Worm (Caenorhabditis elegans): ENCODE measurements around the gene D1025.1.

ce11 chrX:14559519-14560296 is 39.1 kb downstream of the D1025.1 start:
- TF ChIP-seq nhr-12 (tag; optimal IDR thresholded peaks at IDR 0.05) (no peak), lin-13 (GFP tag; optimal IDR thresholded peaks at IDR 0.05) (no peak), nhr-10 (tag; optimal IDR thresholded peaks at IDR 0.05) (no peak), nhr-21 (tag; optimal IDR thresholded peaks at IDR 0.05) (no peak), lin-11 (tag; optimal IDR thresholded peaks at IDR 0.05) (no peak), nhr-23 (tag; optimal IDR thresholded peaks at IDR 0.05) (no peak), mdl-1 (tag; optimal IDR thresholded peaks at IDR 0.05) (no peak), aly-2 (tag; optimal IDR thresholded peaks at IDR 0.05) (no peak), sem-4 (tag; optimal IDR thresholded peaks at IDR 0.05) (no peak), fos-1 (tag; optimal IDR thresholded peaks at IDR 0.05) (no peak), ztf-11 (tag; optimal IDR thresholded peaks at IDR 0.05) (no peak), unc-39 (tag; optimal IDR thresholded peaks at IDR 0.05) (no peak), crh-2 (tag; optimal IDR thresholded peaks at IDR 0.05) (no peak), nhr-25 (tag; optimal IDR thresholded peaks at IDR 0.05) (no peak)

Data from whole organism, L2 larva.